Worm (Caenorhabditis elegans) whole organism, L2 larva: Measurements from ENCODE around the gene C28A5.2.

Experiments used
- ama-1 ChIP-seq: fragments of 150-350 bp; optimal IDR thresholded peaks from 2 replicates; lab custom pipeline; 2018; ENCODE audit warnings: inconsistent platforms
- elt-3 ChIP-seq: sonication (generic microtip); optimal IDR thresholded peaks from 2 replicates; lab custom pipeline; 2017; ENCODE audit warnings: missing biosample characterization, missing genetic modification characterization
- fos-1 ChIP-seq: fragments of 150-350 bp; optimal IDR thresholded peaks from 2 replicates; lab custom pipeline; 2014; ENCODE audit warnings: missing biosample characterization, missing genetic modification characterization
- lin-11 ChIP-seq: fragments of 150-350 bp; sonication (generic microtip); optimal IDR thresholded peaks from 2 replicates; lab custom pipeline; 2014; ENCODE audit warnings: missing biosample characterization, missing genetic modification characterization, inconsistent platforms, mixed read lengths
- lin-39 ChIP-seq: fragments of 150-350 bp; optimal IDR thresholded peaks from 2 replicates; lab custom pipeline; 2014; ENCODE audit warnings: missing biosample characterization, missing genetic modification reagents, missing genetic modification characterization
- nhr-237 ChIP-seq: fragments of 150-350 bp; optimal IDR thresholded peaks from 2 replicates; lab custom pipeline; 2014; ENCODE audit warnings: missing biosample characterization, missing genetic modification characterization
- nhr-77 ChIP-seq: fragments of 150-350 bp; optimal IDR thresholded peaks from 2 replicates; lab custom pipeline; 2014; ENCODE audit warnings: missing biosample characterization, missing genetic modification characterization
- skn-1 ChIP-seq: sonication (generic microtip); optimal IDR thresholded peaks from 2 replicates; lab custom pipeline; 2017; ENCODE audit warnings: missing biosample characterization, missing genetic modification characterization

ce11 chrIII:4453768-4454167 lies 14.4 kb upstream of the C28A5.2 start:
- TF ChIP-seq nhr-77: no peak
- no peak for TF ChIP-seq nhr-237 (tag; lab: Kevin White, UChicago)
- TF ChIP-seq elt-3 (tag; lab: Kevin White, UChicago): no peak
- TF ChIP-seq skn-1: no peak
- no peak for TF ChIP-seq fos-1 (tag; lab: Kevin White, UChicago)
- no peak for TF ChIP-seq lin-39
- no peak for TF ChIP-seq lin-11 (tag; lab: Kevin White, UChicago)
- no peak for TF ChIP-seq ama-1 (lab: Kevin White, UChicago)
